Worm (Caenorhabditis elegans) whole organism, L4 larva: Measurements from ENCODE around the gene T06D8.10.

Experiments
- D1046.2 ChIP-seq: fragments of 200-800 bp; sonication (Bioruptor generic); IDR thresholded peaks from 2 replicates; pipeline ENCODE4 v1.3.6; 2022; ENCODE audit warnings: missing genetic modification characterization, missing compliant biosample characterization
- F10B5.3 ChIP-seq: sonication (generic microtip); optimal IDR thresholded peaks from 2 replicates; lab custom pipeline; 2016; ENCODE audit warnings: mild to moderate bottlenecking, missing genetic modification characterization, missing compliant biosample characterization
- F44E2.7 ChIP-seq: fragments of 200-800 bp; sonication (Bioruptor generic); IDR thresholded peaks from 2 replicates; pipeline ENCODE4 v2.1.2; 2022; ENCODE audit warnings: missing genetic modification characterization, missing compliant biosample characterization
- T26A8.4 ChIP-seq: fragments of 200-800 bp; sonication (Bioruptor generic); IDR thresholded peaks from 2 replicates; pipeline ENCODE4 v1.3.6; 2022; ENCODE audit warnings: missing genetic modification characterization, missing compliant biosample characterization
- Y5F2A.4 ChIP-seq: fragments of 200-800 bp; sonication (Bioruptor generic); optimal IDR thresholded peaks from 2 replicates; lab custom pipeline; 2018; ENCODE audit warnings: mild to moderate bottlenecking, missing genetic modification characterization, missing compliant biosample characterization
- Y75B8A.6 ChIP-seq: fragments of 200-800 bp; sonication (Bioruptor generic); IDR thresholded peaks from 2 replicates; pipeline ENCODE4 v1.3.6; 2022; ENCODE audit warnings: missing genetic modification reagents, missing genetic modification characterization, missing compliant biosample characterization
- aha-1 ChIP-seq: fragments of 150-350 bp; peaks from one replicate; lab custom pipeline; 2014; ENCODE audit warnings: missing biosample characterization, missing genetic modification characterization
- arid-1 ChIP-seq: fragments of 200-800 bp; sonication (Bioruptor generic); conservative IDR thresholded peaks from 2 replicates; pipeline ENCODE4 v1.3.6; 2022; ENCODE audit warnings: missing genetic modification reagents, missing genetic modification characterization, missing compliant biosample characterization
- ceh-20 ChIP-seq: fragments of 200-800 bp; sonication (Bioruptor generic); IDR thresholded peaks from 2 replicates; pipeline ENCODE4 v1.3.6; 2022; ENCODE audit warnings: missing genetic modification reagents, missing genetic modification characterization, missing compliant biosample characterization
- ceh-28 ChIP-seq: fragments of 150-350 bp; optimal IDR thresholded peaks from 2 replicates; lab custom pipeline; 2014; ENCODE audit warnings: missing biosample characterization, missing genetic modification reagents, missing genetic modification characterization
- ceh-32 ChIP-seq: sonication (generic microtip); optimal IDR thresholded peaks from 2 replicates; lab custom pipeline; 2016; ENCODE audit warnings: mild to moderate bottlenecking, missing genetic modification characterization, missing compliant biosample characterization; ENCODE audit not compliant: poor library complexity
- ceh-44 ChIP-seq: fragments of 200-800 bp; sonication (Bioruptor generic); IDR thresholded peaks from 2 replicates; pipeline ENCODE4 v1.3.6; 2022; ENCODE audit warnings: missing genetic modification reagents, missing genetic modification characterization, missing compliant biosample characterization
- ceh-62 ChIP-seq: sonication (generic microtip); optimal IDR thresholded peaks from 2 replicates; lab custom pipeline; 2017; ENCODE audit warnings: missing biosample characterization, missing genetic modification characterization
- cey-2 ChIP-seq: sonication (generic microtip); optimal IDR thresholded peaks from 3 replicates; lab custom pipeline; 2017; ENCODE audit warnings: missing genetic modification characterization, mild to moderate bottlenecking, missing compliant biosample characterization, antibody characterized with exemption, borderline replicate concordance; ENCODE audit not compliant: insufficient read depth
- daf-16 ChIP-seq, 3 experiments: sonication (generic microtip); optimal IDR thresholded peaks; 2 replicates each; lab custom pipeline; 2016 to 2017; ENCODE audit warnings: missing genetic modification characterization in 3 of 3, missing genetic modification reagents in 3 of 3, mild to moderate bottlenecking in 2 of 3, missing compliant biosample characterization in 2 of 3, missing biosample characterization in 1 of 3, moderate library complexity in 1 of 3
- dpl-1 ChIP-seq: fragments of 150-350 bp; optimal IDR thresholded peaks from 2 replicates; lab custom pipeline; 2014; ENCODE audit warnings: missing biosample characterization, missing genetic modification reagents, missing genetic modification characterization
- dve-1 ChIP-seq: sonication (generic microtip); optimal IDR thresholded peaks from 2 replicates; lab custom pipeline; 2017; ENCODE audit warnings: antibody characterized with exemption, mild to moderate bottlenecking, missing genetic modification characterization, missing compliant biosample characterization; ENCODE audit not compliant: insufficient read depth
- egl-43 ChIP-seq: fragments of 200-800 bp; sonication (Bioruptor generic); IDR thresholded peaks from 2 replicates; pipeline ENCODE4 v1.3.6; 2022; ENCODE audit warnings: missing genetic modification reagents, missing genetic modification characterization, missing compliant biosample characterization
- hif-1 ChIP-seq, 2 experiments: sonication (generic microtip); optimal IDR thresholded peaks; 2 replicates each; lab custom pipeline; 2016 to 2017; ENCODE audit warnings: missing compliant biosample characterization in 2 of 2, missing genetic modification characterization in 2 of 2, missing genetic modification reagents in 2 of 2, missing genotype in 2 of 2, mild to moderate bottlenecking in 1 of 2
- hlh-30 ChIP-seq: sonication (generic microtip); optimal IDR thresholded peaks from 2 replicates; lab custom pipeline; 2017; ENCODE audit warnings: antibody characterized with exemption, mild to moderate bottlenecking, missing genetic modification characterization, missing compliant biosample characterization; ENCODE audit not compliant: insufficient read depth
- hmg-1.1 ChIP-seq: fragments of 200-800 bp; sonication (Bioruptor generic); IDR thresholded peaks from 2 replicates; pipeline ENCODE4 v1.3.6; 2022; ENCODE audit warnings: missing genetic modification reagents, missing genetic modification characterization, missing compliant biosample characterization
- lin-13 ChIP-seq: fragments of 150-350 bp; optimal IDR thresholded peaks from 2 replicates; lab custom pipeline; 2014; ENCODE audit warnings: missing biosample characterization, missing genetic modification reagents, missing genetic modification characterization
- lin-15B ChIP-seq: fragments of 150-350 bp; sonication (generic microtip); optimal IDR thresholded peaks from 3 replicates; lab custom pipeline; 2014; ENCODE audit warnings: missing biosample characterization, missing genetic modification characterization
- lin-38 ChIP-seq: fragments of 200-800 bp; sonication (Bioruptor generic); IDR thresholded peaks from 2 replicates; pipeline ENCODE4 v1.3.6; 2022; ENCODE audit warnings: missing genetic modification reagents, missing genetic modification characterization, missing compliant biosample characterization
- lin-39 ChIP-seq: fragments of 150-350 bp; optimal IDR thresholded peaks from 2 replicates; lab custom pipeline; 2014; ENCODE audit warnings: missing biosample characterization, missing genetic modification reagents, missing genetic modification characterization
- lsy-2 ChIP-seq, 2 experiments: fragments of 150-350 bp in 1 of 2; sonication (generic microtip) in 1 of 2; optimal IDR thresholded peaks; 2 replicates each; lab custom pipeline; 2014 to 2017; ENCODE audit warnings: missing biosample characterization in 2 of 2, missing genetic modification characterization in 2 of 2
- madf-5 ChIP-seq, 2 experiments: fragments of 200-800 bp; sonication (Bioruptor generic); IDR thresholded peaks; 2 replicates each; pipeline ENCODE4 v1.3.6; 2022; ENCODE audit warnings: missing compliant biosample characterization in 2 of 2, missing genetic modification characterization in 2 of 2
- madf-9 ChIP-seq: fragments of 200-800 bp; sonication (Bioruptor generic); conservative IDR thresholded peaks from 2 replicates; pipeline ENCODE4 v1.3.6; 2022; ENCODE audit warnings: missing genetic modification reagents, missing genetic modification characterization, missing compliant biosample characterization
- mdt-29 ChIP-seq: fragments of 200-800 bp; sonication (Bioruptor generic); IDR thresholded peaks from 2 replicates; pipeline ENCODE4 v1.3.6; 2022; ENCODE audit warnings: missing genetic modification reagents, missing genetic modification characterization, missing compliant biosample characterization
- mxl-2 ChIP-seq: fragments of 200-800 bp; sonication (Bioruptor generic); conservative IDR thresholded peaks from 2 replicates; pipeline ENCODE4 v1.3.6; 2022; ENCODE audit warnings: missing genetic modification reagents, missing genetic modification characterization, missing compliant biosample characterization
- mxl-3 ChIP-seq: fragments of 200-800 bp; sonication (Bioruptor generic); optimal IDR thresholded peaks from 2 replicates; lab custom pipeline; 2018; ENCODE audit warnings: mild to moderate bottlenecking, missing genetic modification characterization, missing compliant biosample characterization
- nhr-102 ChIP-seq: sonication (generic microtip); optimal IDR thresholded peaks from 2 replicates; lab custom pipeline; 2016; ENCODE audit warnings: mild to moderate bottlenecking, missing genetic modification characterization, moderate library complexity, missing compliant biosample characterization
- nhr-41 ChIP-seq: fragments of 200-800 bp; sonication (Bioruptor generic); IDR thresholded peaks from 2 replicates; pipeline ENCODE4 v1.3.6; 2022; ENCODE audit warnings: missing genetic modification reagents, missing genetic modification characterization, missing compliant biosample characterization
- nhr-42 ChIP-seq: fragments of 200-800 bp; sonication (Bioruptor generic); IDR thresholded peaks from 2 replicates; pipeline ENCODE4 v1.3.6; 2022; ENCODE audit warnings: missing genetic modification characterization, missing compliant biosample characterization
- nhr-77 ChIP-seq: fragments of 150-350 bp; optimal IDR thresholded peaks from 2 replicates; lab custom pipeline; 2014; ENCODE audit warnings: missing biosample characterization, missing genetic modification characterization
- php-3 ChIP-seq: fragments of 200-800 bp; sonication (Bioruptor generic); IDR thresholded peaks from 2 replicates; pipeline ENCODE4 v1.3.6; 2022; ENCODE audit warnings: missing genetic modification reagents, missing genetic modification characterization, missing compliant biosample characterization
- pqm-1 ChIP-seq: sonication (generic microtip); optimal IDR thresholded peaks from 2 replicates; lab custom pipeline; 2017; ENCODE audit warnings: missing biosample characterization, missing genetic modification characterization
- rbr-2 ChIP-seq: sonication (generic microtip); optimal IDR thresholded peaks from 2 replicates; lab custom pipeline; 2016; ENCODE audit warnings: missing genotype, missing genetic modification characterization, missing compliant biosample characterization
- saeg-2 ChIP-seq: fragments of 200-800 bp; sonication (Bioruptor generic); IDR thresholded peaks from 2 replicates; pipeline ENCODE4 v1.3.6; 2022; ENCODE audit warnings: missing genetic modification reagents, missing genetic modification characterization, missing compliant biosample characterization
- snpc-4 ChIP-seq: fragments of 150-350 bp; optimal IDR thresholded peaks from 2 replicates; lab custom pipeline; 2014; ENCODE audit warnings: missing biosample characterization, missing genetic modification characterization
- spr-3 ChIP-seq: fragments of 200-800 bp; sonication (Bioruptor generic); optimal IDR thresholded peaks from 2 replicates; lab custom pipeline; 2018; ENCODE audit warnings: mild to moderate bottlenecking, missing genetic modification characterization, missing compliant biosample characterization
- tra-1 ChIP-seq: fragments of 200-800 bp; sonication (Bioruptor generic); IDR thresholded peaks from 2 replicates; pipeline ENCODE4 v1.3.6; 2022; ENCODE audit warnings: missing genetic modification reagents, missing genetic modification characterization, missing compliant biosample characterization
- unc-39 ChIP-seq: sonication (generic microtip); optimal IDR thresholded peaks from 2 replicates; lab custom pipeline; 2017; ENCODE audit warnings: missing biosample characterization, missing genetic modification characterization
- unc-62 ChIP-seq, 3 experiments: fragments of 150-350 bp in 1 of 3; sonication (generic microtip); optimal IDR thresholded peaks in 2 of 3; peaks in 1 of 3; 1 replicate in 1 of 3; 2 replicates in 2 of 3; lab custom pipeline; 2014 to 2017; ENCODE audit warnings: missing biosample characterization in 3 of 3, missing genetic modification characterization in 3 of 3, missing genetic modification reagents in 3 of 3, missing genotype in 1 of 3
- vab-7 ChIP-seq: fragments of 200-800 bp; sonication (Bioruptor generic); IDR thresholded peaks from 2 replicates; pipeline ENCODE4 v1.3.6; 2022; ENCODE audit warnings: missing genetic modification reagents, missing genetic modification characterization, missing compliant biosample characterization
- zag-1 ChIP-seq: fragments of 150-350 bp; optimal IDR thresholded peaks from 2 replicates; lab custom pipeline; 2014; ENCODE audit warnings: missing biosample characterization, missing genetic modification characterization
- zfp-2 ChIP-seq: sonication (generic microtip); optimal IDR thresholded peaks from 2 replicates; lab custom pipeline; 2016; ENCODE audit warnings: mild to moderate bottlenecking, missing genetic modification characterization, missing compliant biosample characterization
- zfp-3 ChIP-seq: fragments of 200-800 bp; sonication (Bioruptor generic); conservative IDR thresholded peaks from 2 replicates; pipeline ENCODE4 v1.3.6; 2022; ENCODE audit warnings: missing genetic modification reagents, missing genetic modification characterization, missing compliant biosample characterization
- ztf-11 ChIP-seq: fragments of 150-350 bp; optimal IDR thresholded peaks from 2 replicates; lab custom pipeline; 2014; ENCODE audit warnings: missing biosample characterization, missing genetic modification characterization

T06D8.10 gene

ce11 chrII:11224045-11224481 is 23.3 kb downstream of the T06D8.10 start (continued):
- TF ChIP-seq cey-2 (tag; lab: Kevin White, UChicago) (no peak), nhr-41 (GFP tag; lab: Robert Waterston, UW) (0 out of 2 replicates have a peak, but pooled peaks have one; percentile 26), lin-15B (no peak), hlh-30 (tag; lab: Kevin White, UChicago) (peak; percentile 61), D1046.2 (GFP tag; lab: Robert Waterston, UW) (no peak), rbr-2 (tag; lab: Kevin White, UChicago) (peak; percentile 60), spr-3 (GFP tag; lab: Kevin White, UChicago) (peak; percentile 59), lsy-2 (tag; optimal IDR thresholded peaks at IDR 0.05; lab: Kevin White, UChicago) (peak in 1 of 2 experiments; percentile 72), mdt-29 (GFP tag; lab: Robert Waterston, UW) (0 out of 2 replicates have a peak, but pooled peaks have one; percentile 16), mxl-2 (GFP tag; lab: Robert Waterston, UW) (no peak), nhr-42 (GFP tag; lab: Robert Waterston, UW) (peak; percentile 78; the same call in 1 of the 2 replicates), lin-38 (GFP tag; lab: Robert Waterston, UW) (peak; percentile 86), nhr-77 (tag; lab: Kevin White, UChicago) (peak; percentile 47), T26A8.4 (peak; percentile 93), tra-1 (GFP tag; lab: Robert Waterston, UW) (peak; percentile 61; the same call in 1 of the 2 replicates), dve-1 (tag; lab: Kevin White, UChicago) (peak; percentile 85), F44E2.7 (GFP tag; lab: Robert Waterston, UW) (no peak), arid-1 (GFP tag; lab: Robert Waterston, UW) (0 out of 2 replicates have a peak, but pooled peaks have one; percentile 51), pqm-1 (peak; percentile 41), lin-13 (GFP tag; lab: Kevin White, UChicago) (peak; percentile 82), zfp-2 (tag; lab: Kevin White, UChicago) (no peak), php-3 (GFP tag; lab: Robert Waterston, UW) (peak; percentile 64; the same call in 1 of the 2 replicates), Y75B8A.6 (GFP tag; lab: Robert Waterston, UW) (0 out of 2 replicates have a peak, but pooled peaks have one; percentile 34), hif-1 (tag; optimal IDR thresholded peaks at IDR 0.05; lab: Kevin White, UChicago) (no peak), dpl-1 (GFP tag; lab: Kevin White, UChicago) (peak; percentile 55), Y5F2A.4 (GFP tag; lab: Kevin White, UChicago) (no peak), unc-62 (GFP tag; optimal IDR thresholded peaks at IDR 0.05 in 1 of 2; lab: Kevin White, UChicago) (no peak), unc-62 (tag; optimal IDR thresholded peaks at IDR 0.05; lab: Kevin White, UChicago) (no peak), unc-39 (no peak), lin-39 (tag; lab: Kevin White, UChicago) (no peak), daf-16 (GFP tag; optimal IDR thresholded peaks at IDR 0.05; lab: Kevin White, UChicago) (peak; percentile 60 to 64), daf-16 (tag; optimal IDR thresholded peaks at IDR 0.05; lab: Kevin White, UChicago) (peak; percentile 92), ceh-20 (GFP tag; lab: Robert Waterston, UW) (0 out of 2 replicates have a peak, but pooled peaks have one; percentile 21), aha-1 (tag; lab: Kevin White, UChicago) (peak; percentile 62), saeg-2 (GFP tag; lab: Robert Waterston, UW) (peak; percentile 49; the same call in 1 of the 2 replicates), hmg-1.1 (GFP tag; lab: Robert Waterston, UW) (peak; percentile 83), egl-43 (no peak), mxl-3 (peak; percentile 71), ceh-44 (GFP tag; lab: Robert Waterston, UW) (peak; percentile 96), F10B5.3 (tag; lab: Kevin White, UChicago) (peak; percentile 76), ceh-32 (tag; lab: Kevin White, UChicago) (no peak), nhr-102 (peak; percentile 86), ceh-62 (tag; lab: Kevin White, UChicago) (no peak), snpc-4 (tag; lab: Kevin White, UChicago) (peak; percentile 93), ceh-28 (no peak), ztf-11 (tag; lab: Kevin White, UChicago) (no peak), madf-9 (GFP tag; lab: Robert Waterston, UW) (no peak), madf-5 (GFP tag; IDR thresholded peaks at IDR 0.05; lab: Robert Waterston, UW) (no peak), zag-1 (tag; lab: Kevin White, UChicago) (no peak), zfp-3 (GFP tag; lab: Robert Waterston, UW) (no peak), vab-7 (0 out of 2 replicates have a peak, but pooled peaks have one; percentile 5)
